Worm (Caenorhabditis elegans): ENCODE results near the gene sri-51.
"Not testable (repeated sequence)": the region's sequence is repeated elsewhere in the genome, so short reads cannot be mapped to it uniquely, and the experiment has no call there.

The sri-51 gene

ce11 chrII:3195739-3196138, 3.2 kb downstream of the sri-51 start:
- no peak for TF ChIP-seq aly-2 (tag; optimal IDR thresholded peaks at IDR 0.05)
- no peak for TF ChIP-seq elt-3 (tag; optimal IDR thresholded peaks at IDR 0.05)
- TF ChIP-seq elt-2 (tag; optimal IDR thresholded peaks at IDR 0.05): no peak
- TF ChIP-seq daf-12 (tag; optimal IDR thresholded peaks at IDR 0.05): no peak
- TF ChIP-seq ztf-4 (tag; optimal IDR thresholded peaks at IDR 0.05): no peak
- no peak for TF ChIP-seq unc-62 (GFP tag; optimal IDR thresholded peaks at IDR 0.05)

ce11 chrII:3191544-3191943, 7.4 kb downstream of the sri-51 start, which contains the start of gene Y27F2A.9:
TSS of gene Y27F2A.9 (minus strand) at chrII:3191644.
- not testable (repeated sequence) for TF ChIP-seq hmg-11 (tag; optimal IDR thresholded peaks at IDR 0.05); ama-1 (optimal IDR thresholded peaks at IDR 0.05); daf-12 (tag; optimal IDR thresholded peaks at IDR 0.05)

ce11 chrII:3189038-3189437, 9.9 kb downstream of the sri-51 start, which contains the start of gene Y27F2A.11:
TSS of gene Y27F2A.11 (plus strand) at chrII:3189338.
- not testable (repeated sequence) for TF ChIP-seq elt-1 (tag; optimal IDR thresholded peaks at IDR 0.05); lin-15B (tag; optimal IDR thresholded peaks at IDR 0.05); nhr-43 (tag; optimal IDR thresholded peaks at IDR 0.05; ENCODE audit: poor library complexity, severe bottlenecking)

- TF ChIP-seq ceh-82 (tag; optimal IDR thresholded peaks at IDR 0.05): no peak
- TF ChIP-seq ztf-11 (tag; optimal IDR thresholded peaks at IDR 0.05): no peak
- no peak for TF ChIP-seq R02D3.7 (tag; optimal IDR thresholded peaks at IDR 0.05)
- no peak for TF ChIP-seq unc-39 (tag; optimal IDR thresholded peaks at IDR 0.05)
- no peak for TF ChIP-seq ztf-4 (tag; optimal IDR thresholded peaks at IDR 0.05)
- TF ChIP-seq ceh-9 (tag; optimal IDR thresholded peaks at IDR 0.05): no peak
- TF ChIP-seq elt-1 (tag; optimal IDR thresholded peaks at IDR 0.05): no peak
- no peak for TF ChIP-seq lsy-12 (tag; optimal IDR thresholded peaks at IDR 0.05)
- no peak for TF ChIP-seq nfya-1 (tag; optimal IDR thresholded peaks at IDR 0.05; ENCODE audit: insufficient read depth)
- TF ChIP-seq egl-27 (tag; optimal IDR thresholded peaks at IDR 0.05): no peak
- no peak for TF ChIP-seq egl-5 (tag; optimal IDR thresholded peaks at IDR 0.05)
- TF ChIP-seq nhr-28 (tag; optimal IDR thresholded peaks at IDR 0.05): no peak
- no peak for TF ChIP-seq mml-1 (tag; optimal IDR thresholded peaks at IDR 0.05)
- TF ChIP-seq skn-1 (tag; optimal IDR thresholded peaks at IDR 0.05): no peak
- no peak for TF ChIP-seq jun-1 (tag; optimal IDR thresholded peaks at IDR 0.05)
- TF ChIP-seq mdl-1 (tag; optimal IDR thresholded peaks at IDR 0.05): no peak
- no peak for TF ChIP-seq nhr-237 (tag; optimal IDR thresholded peaks at IDR 0.05)
- TF ChIP-seq zag-1 (tag; optimal IDR thresholded peaks at IDR 0.05): no peak
- no peak for TF ChIP-seq nhr-67 (tag; optimal IDR thresholded peaks at IDR 0.05)
Observed at ce11 chrII:3185848-3186247, 13.1 kb downstream of the sri-51 start.

- not testable (repeated sequence) for TF ChIP-seq mdl-1, ztf-11, zag-1 (tag; optimal IDR thresholded peaks at IDR 0.05)
Observed at ce11 chrII:3184858-3185257, 14.0 kb downstream of the sri-51 start, which contains the start of gene sri-78. TSS of gene sri-78 (plus strand) at chrII:3185158.

- not testable (repeated sequence) for TF ChIP-seq fkh-2, snpc-4, elt-2 (tag; optimal IDR thresholded peaks at IDR 0.05)
Observed at ce11 chrII:3183300-3183840, 15.5 kb downstream of the sri-51 start, which contains the start of the genes Y27F2A.6 and Y27F2A.8. TSS of gene Y27F2A.6 (minus strand) at chrII:3183400. TSS of gene Y27F2A.8 (plus strand) at chrII:3183790.

- TF ChIP-seq zag-1, nhr-23, nhr-77 (tag; optimal IDR thresholded peaks at IDR 0.05): not testable (repeated sequence)
Observed at ce11 chrII:3177663-3178062, 21.2 kb downstream of the sri-51 start, which contains the start of gene sri-40. TSS of gene sri-40 (plus strand) at chrII:3177963.
